Worm (Caenorhabditis elegans) whole organism, L1 larva: ENCODE measurements around the gene col-142.

Experiments
- alr-1 ChIP-seq: fragments of 200-800 bp; sonication (Bioruptor generic); optimal IDR thresholded peaks from 2 replicates; lab custom pipeline; 2018; ENCODE audit warnings: borderline replicate concordance, mild to moderate bottlenecking, missing genetic modification characterization, missing compliant biosample characterization
- aly-2 ChIP-seq: fragments of 150-350 bp; optimal IDR thresholded peaks from 2 replicates; lab custom pipeline; 2014; ENCODE audit warnings: missing biosample characterization, missing genetic modification characterization
- ama-1 ChIP-seq: fragments of 150-350 bp; optimal IDR thresholded peaks from 2 replicates; lab custom pipeline; 2014
- ceh-88 ChIP-seq: fragments of 200-800 bp; sonication (Bioruptor generic); IDR thresholded peaks from 2 replicates; pipeline ENCODE4 v1.3.6; 2022; ENCODE audit warnings: missing genetic modification characterization, missing compliant biosample characterization
- dpl-1 ChIP-seq, 3 experiments: fragments of 150-350 bp in 2 of 3; sonication (generic microtip) in 1 of 3; optimal IDR thresholded peaks; 2 replicates each; lab custom pipeline; 2014 to 2017; ENCODE audit warnings: missing biosample characterization in 3 of 3, missing genetic modification characterization in 3 of 3, missing genetic modification reagents in 3 of 3
- dsc-1 ChIP-seq: sonication (generic microtip); optimal IDR thresholded peaks from 2 replicates; lab custom pipeline; 2016; ENCODE audit warnings: mild to moderate bottlenecking, missing genetic modification characterization, missing compliant biosample characterization
- efl-1 ChIP-seq, 4 experiments: fragments of 150-350 bp; optimal IDR thresholded peaks in 3 of 4; peaks in 1 of 4; 1 replicate in 1 of 4; 2 replicates in 3 of 4; lab custom pipeline; 2014; ENCODE audit warnings: missing biosample characterization in 2 of 4, missing genetic modification characterization in 2 of 4, missing genetic modification reagents in 2 of 4
- egl-27 ChIP-seq, 2 experiments: fragments of 150-350 bp in 1 of 2; sonication (generic microtip); optimal IDR thresholded peaks; 3 replicates each; lab custom pipeline; 2017 to 2018; ENCODE audit warnings: missing biosample characterization in 2 of 2, missing genetic modification characterization in 2 of 2, missing genetic modification reagents in 2 of 2
- elt-2 ChIP-seq: sonication (generic microtip); optimal IDR thresholded peaks from 2 replicates; lab custom pipeline; 2016; ENCODE audit warnings: missing genetic modification characterization, mild to moderate bottlenecking, inconsistent platforms, missing compliant biosample characterization, missing genetic modification reagents
- fkh-8 ChIP-seq: sonication (generic microtip); optimal IDR thresholded peaks from 2 replicates; lab custom pipeline; 2016; ENCODE audit warnings: mild to moderate bottlenecking, missing genetic modification characterization, missing compliant biosample characterization
- hlh-17 ChIP-seq: fragments of 200-800 bp; sonication (Bioruptor generic); optimal IDR thresholded peaks from 2 replicates; lab custom pipeline; 2018; ENCODE audit warnings: missing genetic modification characterization, mild to moderate bottlenecking, missing compliant biosample characterization, moderate library complexity, borderline replicate concordance
- hlh-4 ChIP-seq: sonication (generic microtip); optimal IDR thresholded peaks from 2 replicates; lab custom pipeline; 2016; ENCODE audit warnings: mild to moderate bottlenecking, missing genetic modification characterization, missing compliant biosample characterization
- irx-1 ChIP-seq: sonication (generic microtip); optimal IDR thresholded peaks from 2 replicates; lab custom pipeline; 2016; ENCODE audit warnings: missing genetic modification characterization, missing compliant biosample characterization
- isw-1 ChIP-seq: fragments of 200-800 bp; sonication (Bioruptor generic); IDR thresholded peaks from 2 replicates; pipeline ENCODE4 v1.3.6; 2022; ENCODE audit warnings: missing genetic modification characterization, missing compliant biosample characterization
- jun-1 ChIP-seq: fragments of 150-350 bp; optimal IDR thresholded peaks from 2 replicates; lab custom pipeline; 2014; ENCODE audit warnings: missing biosample characterization, missing genetic modification reagents, missing genetic modification characterization
- lin-15B ChIP-seq: fragments of 150-350 bp; sonication (generic microtip); optimal IDR thresholded peaks from 3 replicates; lab custom pipeline; 2014; ENCODE audit warnings: missing biosample characterization, missing genetic modification characterization
- lir-3 ChIP-seq: sonication (generic microtip); optimal IDR thresholded peaks from 2 replicates; lab custom pipeline; 2016; ENCODE audit warnings: mild to moderate bottlenecking, missing genetic modification characterization, moderate library complexity, missing compliant biosample characterization; ENCODE audit not compliant: poor library complexity
- mab-9 ChIP-seq: fragments of 200-800 bp; sonication (Bioruptor generic); IDR thresholded peaks from 2 replicates; pipeline ENCODE4 v1.3.6; 2022; ENCODE audit warnings: missing genetic modification reagents, missing genetic modification characterization, missing compliant biosample characterization
- mef-2 ChIP-seq: fragments of 150-350 bp; optimal IDR thresholded peaks from 2 replicates; lab custom pipeline; 2014; ENCODE audit warnings: missing biosample characterization, missing genetic modification characterization
- nhr-12 ChIP-seq: sonication (generic microtip); optimal IDR thresholded peaks from 2 replicates; lab custom pipeline; 2017; ENCODE audit warnings: missing biosample characterization, missing genetic modification characterization
- nhr-28 ChIP-seq: fragments of 150-350 bp; optimal IDR thresholded peaks from 2 replicates; lab custom pipeline; 2014; ENCODE audit warnings: missing biosample characterization, missing genetic modification characterization
- nhr-76 ChIP-seq: sonication (generic microtip); optimal IDR thresholded peaks from 2 replicates; lab custom pipeline; 2017; ENCODE audit warnings: missing biosample characterization, missing genetic modification characterization
- nhr-85 ChIP-seq: sonication (generic microtip); peaks from one replicate; lab custom pipeline; 2016; ENCODE audit warnings: missing genetic modification characterization, inconsistent platforms, missing compliant biosample characterization
- pax-3 ChIP-seq: fragments of 200-800 bp; sonication (Bioruptor generic); optimal IDR thresholded peaks from 2 replicates; lab custom pipeline; 2018; ENCODE audit warnings: mild to moderate bottlenecking, missing genetic modification characterization, moderate library complexity, missing compliant biosample characterization
- pqm-1 ChIP-seq: sonication (generic microtip); optimal IDR thresholded peaks from 3 replicates; lab custom pipeline; 2017; ENCODE audit warnings: missing biosample characterization, missing genetic modification characterization
- rnt-1 ChIP-seq: sonication (generic microtip); optimal IDR thresholded peaks from 2 replicates; lab custom pipeline; 2016; ENCODE audit warnings: mild to moderate bottlenecking, missing genetic modification characterization, moderate library complexity, missing compliant biosample characterization
- skn-1 ChIP-seq: fragments of 150-350 bp; optimal IDR thresholded peaks from 2 replicates; lab custom pipeline; 2014; ENCODE audit warnings: missing biosample characterization, missing genetic modification characterization
- snpc-4 ChIP-seq: fragments of 150-350 bp; optimal IDR thresholded peaks from 2 replicates; lab custom pipeline; 2014; ENCODE audit warnings: missing biosample characterization, missing genetic modification characterization
- snu-23 ChIP-seq: sonication (generic microtip); optimal IDR thresholded peaks from 2 replicates; lab custom pipeline; 2016; ENCODE audit warnings: missing genetic modification characterization, missing compliant biosample characterization
- sptf-1 ChIP-seq: fragments of 150-350 bp; optimal IDR thresholded peaks from 2 replicates; lab custom pipeline; 2014; ENCODE audit warnings: missing biosample characterization, missing genetic modification characterization
- swsn-7 ChIP-seq: sonication (generic microtip); optimal IDR thresholded peaks from 2 replicates; lab custom pipeline; 2016; ENCODE audit warnings: missing genetic modification characterization, missing compliant biosample characterization
- tlp-1 ChIP-seq: fragments of 150-350 bp; optimal IDR thresholded peaks from 2 replicates; lab custom pipeline; 2014; ENCODE audit warnings: missing biosample characterization, missing genetic modification characterization
- unc-86 ChIP-seq: sonication (generic microtip); optimal IDR thresholded peaks from 2 replicates; lab custom pipeline; 2016; ENCODE audit warnings: missing genetic modification characterization, missing compliant biosample characterization
- unc-98 ChIP-seq: fragments of 200-800 bp; sonication (Bioruptor generic); IDR thresholded peaks from 2 replicates; pipeline ENCODE4 v1.3.6; 2022; ENCODE audit warnings: missing genetic modification characterization, missing compliant biosample characterization
- ztf-11 ChIP-seq, 2 experiments: sonication (generic microtip); optimal IDR thresholded peaks; 2 replicates each; lab custom pipeline; 2016 to 2017; ENCODE audit warnings: missing genetic modification characterization in 2 of 2, missing biosample characterization in 1 of 2, missing compliant biosample characterization in 1 of 2

The col-142 gene

DNA sequence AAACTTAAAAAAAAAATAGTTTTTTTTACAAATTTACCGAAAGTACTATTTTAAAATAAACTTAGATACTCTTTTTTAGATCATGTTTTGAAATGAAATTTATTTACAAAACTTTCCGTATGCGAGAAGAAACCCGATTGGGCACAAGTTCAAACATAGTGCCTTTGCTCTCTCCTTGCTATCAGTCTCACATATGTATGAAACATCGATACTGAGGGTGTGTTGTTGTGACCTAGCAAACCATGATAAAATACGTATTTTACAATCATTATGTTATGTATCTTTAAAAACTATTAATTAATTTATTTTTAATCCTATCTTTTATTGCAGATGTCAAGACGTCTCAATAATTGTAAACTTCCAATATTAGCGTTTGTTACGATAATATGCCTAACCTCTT is 20.9 kb upstream of the col-142 start:
- TF ChIP-seq elt-2 (peak; percentile 32), rnt-1 (tag; lab: Kevin White, UChicago) (no peak)
- TF ChIP-seq, all 84 proteins: peak for 1

DNA sequence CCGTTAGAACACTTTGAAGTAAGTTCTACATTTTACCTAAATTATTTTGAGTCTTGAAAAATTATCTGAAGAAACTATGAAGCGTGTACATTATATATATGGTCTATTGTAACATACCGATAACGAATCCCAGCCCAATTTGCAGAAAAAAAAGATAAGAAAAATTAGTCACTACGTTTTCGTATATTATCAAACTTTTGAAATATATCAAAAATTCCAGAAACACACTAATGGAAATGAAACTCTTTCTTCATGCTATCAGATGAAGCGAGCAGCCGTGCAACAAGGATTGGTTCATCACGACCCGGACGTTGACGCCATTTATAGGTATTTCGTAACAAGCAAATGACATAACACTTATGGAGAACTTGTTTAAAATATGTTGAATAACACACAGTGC is 19.1 kb upstream of the col-142 start:
- peak; percentile 77 for TF ChIP-seq elt-2
- peak; percentile 50 for TF ChIP-seq tlp-1 (tag; lab: Kevin White, UChicago)
- TF ChIP-seq snpc-4, result no peak
- no peak for TF ChIP-seq nhr-85
- no peak for TF ChIP-seq pax-3 (tag; lab: Kevin White, UChicago)
- no peak for TF ChIP-seq isw-1 (GFP tag; lab: Robert Waterston, UW)
- TF ChIP-seq aly-2, result no peak

ce11 chrV:6813862-6814261 is 17.1 kb upstream of the col-142 start:
- no peak for TF ChIP-seq efl-1 (optimal IDR thresholded peaks at IDR 0.05; lab: Kevin White, UChicago)
- TF ChIP-seq efl-1 (GFP tag; optimal IDR thresholded peaks at IDR 0.05 in 1 of 2; lab: Kevin White, UChicago), result peak in 1 of 2 experiments; percentile 77
- TF ChIP-seq egl-27 (tag; optimal IDR thresholded peaks at IDR 0.05; lab: Kevin White, UChicago), result no peak

- TF ChIP-seq unc-98, result no peak
- TF ChIP-seq hlh-4 (tag; lab: Kevin White, UChicago), result peak; percentile 7
- TF ChIP-seq nhr-76 (tag; lab: Kevin White, UChicago), result no peak
- no peak for TF ChIP-seq skn-1 (tag; lab: Kevin White, UChicago)
- TF ChIP-seq fkh-8 (tag; lab: Kevin White, UChicago), result peak; percentile 48
- TF ChIP-seq pqm-1, result no peak
- no peak for TF ChIP-seq sptf-1
- TF ChIP-seq pax-3 (tag; lab: Kevin White, UChicago), result no peak
- TF ChIP-seq mef-2 (tag; lab: Kevin White, UChicago), result no peak
- TF ChIP-seq alr-1 (tag; lab: Kevin White, UChicago), result no peak
- TF ChIP-seq ama-1 (lab: Kevin White, UChicago), result no peak
- TF ChIP-seq unc-86 (tag; lab: Kevin White, UChicago), result no peak
- TF ChIP-seq, all 84 proteins: peak for 2
Observed at ce11 chrV:6817184-6817583, 13.8 kb upstream of the col-142 start, which contains the start of gene dmsr-14. Gene dmsr-14 (minus strand): TSS chrV:6817284.

DNA sequence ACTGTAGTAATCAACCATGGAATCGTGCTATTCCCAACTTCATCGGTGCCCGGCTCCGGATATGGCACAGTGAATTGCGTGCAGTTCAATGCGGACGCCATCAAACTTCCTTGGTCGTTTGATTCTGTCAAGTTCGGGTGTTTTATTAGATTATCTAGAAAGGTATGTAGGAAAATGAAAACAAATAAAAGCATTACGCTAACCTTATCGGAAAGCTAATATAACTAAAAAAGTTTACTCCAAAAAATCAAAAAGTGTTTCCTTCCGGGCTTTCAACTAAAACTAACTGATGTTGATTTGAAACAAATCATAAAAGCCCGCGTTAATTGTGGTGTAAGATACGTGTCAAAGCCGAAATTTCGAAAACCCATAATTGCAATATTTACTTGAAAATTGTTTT is 11.2 kb upstream of the col-142 start, which contains the start of gene dmsr-13:
dmsr-13 (minus strand) TSS at position 101 of the 400 bp plus-strand sequence.
- TF ChIP-seq hlh-4 (tag; lab: Kevin White, UChicago), result no peak
- no peak for TF ChIP-seq mab-9 (GFP tag; lab: Robert Waterston, UW)
- TF ChIP-seq unc-98, result no peak
- TF ChIP-seq nhr-28 (tag; lab: Kevin White, UChicago), result no peak
- no peak for TF ChIP-seq swsn-7 (tag; lab: Kevin White, UChicago)
- TF ChIP-seq snu-23 (GFP tag; lab: Kevin White, UChicago), result no peak
- TF ChIP-seq hlh-17 (GFP tag; lab: Kevin White, UChicago), result no peak
- no peak for TF ChIP-seq dpl-1 (GFP tag; optimal IDR thresholded peaks at IDR 0.05; lab: Kevin White, UChicago)
- TF ChIP-seq dsc-1 (tag; lab: Kevin White, UChicago), result no peak
- no peak for TF ChIP-seq lin-15B (tag; lab: Kevin White, UChicago)
- no peak for TF ChIP-seq jun-1 (tag; lab: Kevin White, UChicago)
- TF ChIP-seq nhr-12, result no peak
- TF ChIP-seq ztf-11 (tag; optimal IDR thresholded peaks at IDR 0.05; lab: Kevin White, UChicago), result no peak
- no peak for TF ChIP-seq lir-3 (tag; lab: Kevin White, UChicago)
- TF ChIP-seq nhr-76 (tag; lab: Kevin White, UChicago), result no peak
- no peak for TF ChIP-seq ceh-88 (GFP tag; lab: Robert Waterston, UW)
- no peak for TF ChIP-seq snpc-4
- no peak for TF ChIP-seq irx-1
